Worm (Caenorhabditis elegans): ENCODE results near the gene sri-30.

DNA sequence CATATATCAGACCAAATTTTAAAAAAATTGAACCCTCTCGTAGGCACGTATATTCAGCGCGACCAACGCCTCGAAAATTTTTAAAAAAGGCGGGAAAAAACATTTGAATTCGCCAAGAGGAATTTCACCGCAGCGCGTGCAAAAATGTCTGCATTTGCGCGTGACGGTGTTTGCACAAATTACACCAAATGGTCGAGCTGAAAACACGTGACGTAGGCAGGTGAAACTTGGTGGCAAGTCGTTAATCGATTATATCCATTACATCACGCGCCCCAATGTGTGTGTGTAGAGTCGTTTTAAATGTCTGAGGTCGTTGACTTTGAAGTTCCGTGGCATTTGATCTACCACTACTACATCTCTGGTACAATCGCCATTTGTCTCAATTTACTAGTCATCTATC lies 4.7 kb downstream of the sri-30 start, which contains the start of gene sri-31:
- TF ChIP-seq med-1 (GFP tag; optimal IDR thresholded peaks at IDR 0.05; ENCODE audit: insufficient read depth) = no peak
- TF ChIP-seq flt-1 (GFP tag; IDR thresholded peaks at IDR 0.05) = no peak
- TF ChIP-seq tab-1 (GFP tag; IDR thresholded peaks at IDR 0.05) = no peak

Data from whole organism, midembryonic.